Fruit fly (Drosophila melanogaster) whole organism, pupa: ENCODE data around the gene CG32081.

Experiments
- CG12605 ChIP-seq: fragments of 200-800 bp; sonication (Bioruptor generic); IDR thresholded peaks from 2 replicates; pipeline ENCODE4 v1.3.6; 2022; ENCODE audit warnings: missing biosample characterization, missing genetic modification characterization
- CG14655 ChIP-seq: fragments of 200-800 bp; sonication (Bioruptor generic); optimal IDR thresholded peaks from 3 replicates; lab custom pipeline; 2017; ENCODE audit warnings: mild to moderate bottlenecking, missing biosample characterization, missing genetic modification reagents, missing genetic modification characterization
- CG15710 ChIP-seq: fragments of 200-800 bp; sonication (Bioruptor generic); optimal IDR thresholded peaks from 2 replicates; lab custom pipeline; 2018; ENCODE audit warnings: missing biosample characterization, mild to moderate bottlenecking, missing genetic modification characterization, moderate library complexity
- CG32121 ChIP-seq: fragments of 200-800 bp; sonication (Bioruptor generic); IDR thresholded peaks from 2 replicates; pipeline ENCODE4 v1.3.6; 2022; ENCODE audit warnings: missing biosample characterization, missing genetic modification characterization
- CG34367 ChIP-seq: fragments of 200-800 bp; sonication (Bioruptor generic); optimal IDR thresholded peaks from 2 replicates; lab custom pipeline; 2018; ENCODE audit warnings: missing biosample characterization, mild to moderate bottlenecking, missing genetic modification characterization
- D1 ChIP-seq: fragments of 200-800 bp; sonication (Bioruptor generic); optimal IDR thresholded peaks from 2 replicates; lab custom pipeline; 2018; ENCODE audit warnings: missing biosample characterization, mild to moderate bottlenecking, missing genetic modification characterization, moderate library complexity
- EcR ChIP-seq: fragments of 200-800 bp; sonication (Bioruptor generic); optimal IDR thresholded peaks from 3 replicates; lab custom pipeline; 2019; ENCODE audit warnings: missing biosample characterization, missing genetic modification characterization, mild to moderate bottlenecking, moderate library complexity, missing genetic modification reagents
- Pif1A ChIP-seq: fragments of 200-800 bp; sonication (Bioruptor generic); optimal IDR thresholded peaks from 3 replicates; lab custom pipeline; 2016; ENCODE audit warnings: missing biosample characterization, missing genetic modification characterization
- Pif1B ChIP-seq: fragments of 200-800 bp; sonication (Bioruptor generic); optimal IDR thresholded peaks from 3 replicates; lab custom pipeline; 2016; ENCODE audit warnings: missing biosample characterization, missing genetic modification characterization
- gl ChIP-seq: fragments of 200-800 bp; sonication (Bioruptor generic); optimal IDR thresholded peaks from 2 replicates; lab custom pipeline; 2018; ENCODE audit warnings: missing biosample characterization, mild to moderate bottlenecking, missing genetic modification characterization
- rn ChIP-seq: fragments of 200-800 bp; sonication (Bioruptor generic); IDR thresholded peaks from 2 replicates; pipeline ENCODE4 v1.3.6; 2022; ENCODE audit warnings: missing biosample characterization, missing genetic modification characterization

dm6 chr3L:11010410-11010827 is 17.0 kb upstream of the CG32081 start:
- TF ChIP-seq EcR (GFP tag; lab: Kevin White, UChicago) (peak; percentile 43), CG34367 (tag; lab: Kevin White, UChicago) (peak; percentile 94), CG12605 (GFP tag; lab: Robert Waterston, UW) (peak; percentile 98), CG14655 (GFP tag; lab: Kevin White, UChicago) (peak; percentile 94), CG32121 (GFP tag; lab: Robert Waterston, UW) (peak; percentile 97), CG15710 (peak; percentile 89), Pif1B (GFP tag; lab: Kevin White, UChicago) (peak; percentile 94), rn (peak; percentile 93), Pif1A (GFP tag; lab: Kevin White, UChicago) (peak; percentile 91), D1 (tag; lab: Kevin White, UChicago) (peak; percentile 72), gl (tag; lab: Kevin White, UChicago) (peak; percentile 99)
